Worm (Caenorhabditis elegans) whole organism, L4 larva: ENCODE data around the gene ampd-1.
A peak's percentile ranks its signal among the peaks of the same experiment; 100 is the strongest.

Experiments used
- F37D6.2 ChIP-seq: sonication (generic microtip); optimal IDR thresholded peaks from 2 replicates; lab custom pipeline; 2016; ENCODE audit warnings: mild to moderate bottlenecking, missing genetic modification characterization, missing compliant biosample characterization
- T20F7.1 ChIP-seq: fragments of 200-800 bp; sonication (Bioruptor generic); optimal IDR thresholded peaks from 2 replicates; lab custom pipeline; 2018; ENCODE audit warnings: mild to moderate bottlenecking, missing genetic modification characterization, missing compliant biosample characterization
- aha-1 ChIP-seq: fragments of 150-350 bp; peaks from one replicate; lab custom pipeline; 2014; ENCODE audit warnings: missing biosample characterization, missing genetic modification characterization
- ama-1 ChIP-seq: fragments of 150-350 bp; optimal IDR thresholded peaks from 2 replicates; lab custom pipeline; 2014; ENCODE audit warnings: inconsistent platforms, mixed read lengths
- arid-1 ChIP-seq: fragments of 200-800 bp; sonication (Bioruptor generic); conservative IDR thresholded peaks from 2 replicates; pipeline ENCODE4 v1.3.6; 2022; ENCODE audit warnings: missing genetic modification reagents, missing genetic modification characterization, missing compliant biosample characterization
- ceh-20 ChIP-seq: fragments of 200-800 bp; sonication (Bioruptor generic); IDR thresholded peaks from 2 replicates; pipeline ENCODE4 v1.3.6; 2022; ENCODE audit warnings: missing genetic modification reagents, missing genetic modification characterization, missing compliant biosample characterization
- ceh-44 ChIP-seq: fragments of 200-800 bp; sonication (Bioruptor generic); IDR thresholded peaks from 2 replicates; pipeline ENCODE4 v1.3.6; 2022; ENCODE audit warnings: missing genetic modification reagents, missing genetic modification characterization, missing compliant biosample characterization
- daf-16 ChIP-seq, 3 experiments: sonication (generic microtip); optimal IDR thresholded peaks; 2 replicates each; lab custom pipeline; 2016 to 2017; ENCODE audit warnings: missing genetic modification characterization in 3 of 3, missing genetic modification reagents in 3 of 3, mild to moderate bottlenecking in 2 of 3, missing compliant biosample characterization in 2 of 3, missing biosample characterization in 1 of 3, moderate library complexity in 1 of 3
- dmd-6 ChIP-seq: fragments of 200-800 bp; sonication (Bioruptor generic); IDR thresholded peaks from 2 replicates; pipeline ENCODE4 v1.3.6; 2022; ENCODE audit warnings: missing genetic modification reagents, missing genetic modification characterization, missing compliant biosample characterization
- dmd-9 ChIP-seq: fragments of 200-800 bp; sonication (Bioruptor generic); IDR thresholded peaks from 2 replicates; pipeline ENCODE4 v1.3.6; 2022; ENCODE audit warnings: missing genetic modification reagents, missing genetic modification characterization, missing compliant biosample characterization
- dpl-1 ChIP-seq: fragments of 150-350 bp; optimal IDR thresholded peaks from 2 replicates; lab custom pipeline; 2014; ENCODE audit warnings: missing biosample characterization, missing genetic modification reagents, missing genetic modification characterization
- dve-1 ChIP-seq: sonication (generic microtip); optimal IDR thresholded peaks from 2 replicates; lab custom pipeline; 2017; ENCODE audit warnings: antibody characterized with exemption, mild to moderate bottlenecking, missing genetic modification characterization, missing compliant biosample characterization; ENCODE audit not compliant: insufficient read depth
- egl-27 ChIP-seq: sonication (generic microtip); optimal IDR thresholded peaks from 3 replicates; lab custom pipeline; 2017; ENCODE audit warnings: missing biosample characterization, missing genetic modification reagents, missing genetic modification characterization
- egl-43 ChIP-seq: fragments of 200-800 bp; sonication (Bioruptor generic); IDR thresholded peaks from 2 replicates; pipeline ENCODE4 v1.3.6; 2022; ENCODE audit warnings: missing genetic modification reagents, missing genetic modification characterization, missing compliant biosample characterization
- gei-8 ChIP-seq: fragments of 200-800 bp; sonication (Bioruptor generic); optimal IDR thresholded peaks from 2 replicates; lab custom pipeline; 2018; ENCODE audit warnings: mild to moderate bottlenecking, missing genetic modification characterization, missing compliant biosample characterization
- hif-1 ChIP-seq, 2 experiments: sonication (generic microtip); optimal IDR thresholded peaks; 2 replicates each; lab custom pipeline; 2016 to 2017; ENCODE audit warnings: missing compliant biosample characterization in 2 of 2, missing genetic modification characterization in 2 of 2, missing genetic modification reagents in 2 of 2, missing genotype in 2 of 2, mild to moderate bottlenecking in 1 of 2
- hlh-11 ChIP-seq: fragments of 200-800 bp; sonication (Bioruptor generic); optimal IDR thresholded peaks from 2 replicates; lab custom pipeline; 2018; ENCODE audit warnings: mild to moderate bottlenecking, missing genetic modification characterization, missing compliant biosample characterization
- hmg-1.1 ChIP-seq: fragments of 200-800 bp; sonication (Bioruptor generic); IDR thresholded peaks from 2 replicates; pipeline ENCODE4 v1.3.6; 2022; ENCODE audit warnings: missing genetic modification reagents, missing genetic modification characterization, missing compliant biosample characterization
- lin-1 ChIP-seq: fragments of 200-800 bp; sonication (Bioruptor generic); IDR thresholded peaks from 2 replicates; pipeline ENCODE4 v1.3.6; 2022; ENCODE audit warnings: missing genetic modification reagents, missing genetic modification characterization, missing compliant biosample characterization
- lin-38 ChIP-seq: fragments of 200-800 bp; sonication (Bioruptor generic); IDR thresholded peaks from 2 replicates; pipeline ENCODE4 v1.3.6; 2022; ENCODE audit warnings: missing genetic modification reagents, missing genetic modification characterization, missing compliant biosample characterization
- madf-5 ChIP-seq, 2 experiments: fragments of 200-800 bp; sonication (Bioruptor generic); IDR thresholded peaks; 2 replicates each; pipeline ENCODE4 v1.3.6; 2022; ENCODE audit warnings: missing compliant biosample characterization in 2 of 2, missing genetic modification characterization in 2 of 2
- madf-9 ChIP-seq: fragments of 200-800 bp; sonication (Bioruptor generic); conservative IDR thresholded peaks from 2 replicates; pipeline ENCODE4 v1.3.6; 2022; ENCODE audit warnings: missing genetic modification reagents, missing genetic modification characterization, missing compliant biosample characterization
- mdl-1 ChIP-seq, 2 experiments: fragments of 150-350 bp in 1 of 2; sonication (generic microtip) in 1 of 2; optimal IDR thresholded peaks; 2 replicates each; lab custom pipeline; 2014 to 2017; ENCODE audit warnings: missing biosample characterization in 2 of 2, missing genetic modification characterization in 2 of 2
- mdt-29 ChIP-seq: fragments of 200-800 bp; sonication (Bioruptor generic); IDR thresholded peaks from 2 replicates; pipeline ENCODE4 v1.3.6; 2022; ENCODE audit warnings: missing genetic modification reagents, missing genetic modification characterization, missing compliant biosample characterization
- mep-1 ChIP-seq: fragments of 150-350 bp; sonication (generic microtip); optimal IDR thresholded peaks from 3 replicates; lab custom pipeline; 2014; ENCODE audit warnings: missing biosample characterization, missing genetic modification characterization
- mes-2 ChIP-seq: sonication (generic microtip); optimal IDR thresholded peaks from 2 replicates; lab custom pipeline; 2016; ENCODE audit warnings: missing genotype, mild to moderate bottlenecking, missing genetic modification characterization, missing compliant biosample characterization; ENCODE audit not compliant: poor library complexity, severe bottlenecking
- nhr-10 ChIP-seq: fragments of 150-350 bp; optimal IDR thresholded peaks from 2 replicates; lab custom pipeline; 2014; ENCODE audit warnings: missing biosample characterization, missing genetic modification characterization
- nhr-102 ChIP-seq: sonication (generic microtip); optimal IDR thresholded peaks from 2 replicates; lab custom pipeline; 2016; ENCODE audit warnings: mild to moderate bottlenecking, missing genetic modification characterization, moderate library complexity, missing compliant biosample characterization
- nhr-11 ChIP-seq: fragments of 150-350 bp; optimal IDR thresholded peaks from 2 replicates; lab custom pipeline; 2014; ENCODE audit warnings: missing biosample characterization, missing genetic modification characterization
- nhr-237 ChIP-seq: sonication (generic microtip); optimal IDR thresholded peaks from 2 replicates; lab custom pipeline; 2017; ENCODE audit warnings: missing biosample characterization, missing genetic modification characterization
- nhr-25 ChIP-seq: sonication (generic microtip); optimal IDR thresholded peaks from 2 replicates; lab custom pipeline; 2017; ENCODE audit warnings: missing genetic modification characterization, mild to moderate bottlenecking, missing compliant biosample characterization, antibody characterized with exemption, moderate library complexity, borderline replicate concordance; ENCODE audit not compliant: insufficient read depth
- nhr-28 ChIP-seq: fragments of 150-350 bp; optimal IDR thresholded peaks from 2 replicates; lab custom pipeline; 2014; ENCODE audit warnings: missing biosample characterization, missing genetic modification characterization
- nhr-41 ChIP-seq: fragments of 200-800 bp; sonication (Bioruptor generic); IDR thresholded peaks from 2 replicates; pipeline ENCODE4 v1.3.6; 2022; ENCODE audit warnings: missing genetic modification reagents, missing genetic modification characterization, missing compliant biosample characterization
- nhr-42 ChIP-seq: fragments of 200-800 bp; sonication (Bioruptor generic); IDR thresholded peaks from 2 replicates; pipeline ENCODE4 v1.3.6; 2022; ENCODE audit warnings: missing genetic modification characterization, missing compliant biosample characterization
- nhr-6 ChIP-seq: fragments of 150-350 bp; optimal IDR thresholded peaks from 2 replicates; lab custom pipeline; 2014; ENCODE audit warnings: missing biosample characterization, missing genetic modification characterization
- nhr-77 ChIP-seq: fragments of 150-350 bp; optimal IDR thresholded peaks from 2 replicates; lab custom pipeline; 2014; ENCODE audit warnings: missing biosample characterization, missing genetic modification characterization
- php-3 ChIP-seq: fragments of 200-800 bp; sonication (Bioruptor generic); IDR thresholded peaks from 2 replicates; pipeline ENCODE4 v1.3.6; 2022; ENCODE audit warnings: missing genetic modification reagents, missing genetic modification characterization, missing compliant biosample characterization
- pqm-1 ChIP-seq: sonication (generic microtip); optimal IDR thresholded peaks from 2 replicates; lab custom pipeline; 2017; ENCODE audit warnings: missing biosample characterization, missing genetic modification characterization
- set-16 ChIP-seq: fragments of 200-800 bp; sonication (Bioruptor generic); IDR thresholded peaks from 2 replicates; pipeline ENCODE4 v1.3.6; 2022; ENCODE audit warnings: missing genetic modification reagents, missing genetic modification characterization, missing compliant biosample characterization
- skn-1 ChIP-seq: fragments of 150-350 bp; optimal IDR thresholded peaks from 2 replicates; lab custom pipeline; 2014; ENCODE audit warnings: missing biosample characterization, missing genetic modification characterization
- snpc-4 ChIP-seq: fragments of 150-350 bp; optimal IDR thresholded peaks from 2 replicates; lab custom pipeline; 2014; ENCODE audit warnings: missing biosample characterization, missing genetic modification characterization
- spr-1 ChIP-seq: sonication (generic microtip); optimal IDR thresholded peaks from 2 replicates; lab custom pipeline; 2016; ENCODE audit warnings: mild to moderate bottlenecking, missing genetic modification characterization, missing compliant biosample characterization
- tag-97 ChIP-seq: fragments of 200-800 bp; sonication (Bioruptor generic); IDR thresholded peaks from 2 replicates; pipeline ENCODE4 v1.3.6; 2022; ENCODE audit warnings: missing genetic modification characterization, missing compliant biosample characterization
- unc-62 ChIP-seq, 3 experiments: fragments of 150-350 bp in 1 of 3; sonication (generic microtip); optimal IDR thresholded peaks in 2 of 3; peaks in 1 of 3; 1 replicate in 1 of 3; 2 replicates in 2 of 3; lab custom pipeline; 2014 to 2017; ENCODE audit warnings: missing biosample characterization in 3 of 3, missing genetic modification characterization in 3 of 3, missing genetic modification reagents in 3 of 3, missing genotype in 1 of 3
- zfp-3 ChIP-seq: fragments of 200-800 bp; sonication (Bioruptor generic); conservative IDR thresholded peaks from 2 replicates; pipeline ENCODE4 v1.3.6; 2022; ENCODE audit warnings: missing genetic modification reagents, missing genetic modification characterization, missing compliant biosample characterization
- zip-11 ChIP-seq: fragments of 200-800 bp; sonication (Bioruptor generic); IDR thresholded peaks from 2 replicates; pipeline ENCODE4 v1.3.6; 2022; ENCODE audit warnings: missing genetic modification characterization, missing compliant biosample characterization
- ztf-11 ChIP-seq: fragments of 150-350 bp; optimal IDR thresholded peaks from 2 replicates; lab custom pipeline; 2014; ENCODE audit warnings: missing biosample characterization, missing genetic modification characterization
- ztf-7 ChIP-seq: fragments of 150-350 bp; optimal IDR thresholded peaks from 2 replicates; lab custom pipeline; 2014; ENCODE audit warnings: missing biosample characterization, missing genetic modification characterization

Gene ampd-1

DNA sequence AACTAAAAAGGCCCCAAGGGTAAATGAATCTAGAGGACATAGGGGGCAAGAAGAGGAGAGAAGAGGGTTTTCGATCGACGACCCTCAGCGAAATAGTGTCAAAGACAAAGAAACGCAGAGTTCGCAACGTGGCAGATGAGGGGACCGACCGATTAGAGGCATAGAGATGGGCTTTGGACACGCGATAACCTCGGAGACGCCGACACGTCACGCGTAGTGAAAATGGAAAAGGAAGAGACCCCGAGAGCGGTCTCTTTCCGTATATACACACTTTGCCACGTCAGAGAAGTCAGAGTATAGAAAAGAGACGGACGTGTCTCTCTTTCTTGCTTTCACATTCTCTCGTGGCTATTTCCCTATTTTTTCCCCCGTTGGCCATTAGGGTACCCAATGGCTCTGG, 21.6 kb upstream of the ampd-1 start (continued):
- TF ChIP-seq ztf-11 (no peak), mdt-29 (GFP tag; lab: Robert Waterston, UW) (no peak), zfp-3 (GFP tag; lab: Robert Waterston, UW) (0 out of 2 replicates have a peak, but pooled peaks have one; percentile 47), arid-1 (no peak), dpl-1 (GFP tag; lab: Kevin White, UChicago) (peak; percentile 31), tag-97 (GFP tag; lab: Robert Waterston, UW) (no peak)
- TF ChIP-seq, all 104 proteins: peak for 38

DNA sequence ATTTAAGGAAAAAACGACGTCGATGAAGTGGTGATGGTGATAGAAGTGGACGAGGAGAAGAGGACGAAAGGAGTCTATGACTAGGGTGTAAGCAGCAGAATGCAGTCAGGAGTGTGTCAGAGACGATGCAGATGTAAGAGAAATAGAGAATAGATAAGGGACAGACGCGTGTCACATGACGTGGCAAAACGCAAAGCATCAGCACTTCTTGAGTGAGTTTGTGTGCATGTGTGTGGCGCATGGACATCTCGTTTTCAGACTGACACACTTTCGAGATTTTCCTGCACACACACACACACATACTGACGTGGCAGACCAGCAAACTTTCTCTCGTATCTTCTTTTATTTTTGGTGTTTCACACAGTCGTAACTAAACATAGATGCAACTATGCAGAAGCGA, 20.7 kb upstream of the ampd-1 start:
- no peak for TF ChIP-seq ceh-44
- TF ChIP-seq nhr-6 (tag; lab: Kevin White, UChicago): peak; percentile 42
- TF ChIP-seq egl-27: no peak
- TF ChIP-seq ceh-20 (GFP tag; lab: Robert Waterston, UW): peak; percentile 80; the same call in 1 of the 2 replicates
- TF ChIP-seq nhr-28 (tag; lab: Kevin White, UChicago): peak; percentile 81
- peak; percentile 97 for TF ChIP-seq dmd-6 (GFP tag; lab: Robert Waterston, UW)
- peak; percentile 68 for TF ChIP-seq nhr-102 (tag; lab: Kevin White, UChicago)
- TF ChIP-seq gei-8 (GFP tag; lab: Kevin White, UChicago): peak; percentile 28
- TF ChIP-seq zfp-3 (GFP tag; lab: Robert Waterston, UW): 0 out of 2 replicates have a peak, but pooled peaks have one; percentile 34
- peak; percentile 71; the same call in 1 of the 2 replicates for TF ChIP-seq lin-1
- TF ChIP-seq nhr-77 (tag; lab: Kevin White, UChicago): peak; percentile 61
- peak; percentile 53 to 79 for TF ChIP-seq mdl-1 (tag; optimal IDR thresholded peaks at IDR 0.05; lab: Kevin White, UChicago)
- peak; percentile 15 for TF ChIP-seq mes-2
- TF ChIP-seq nhr-42 (GFP tag; lab: Robert Waterston, UW): peak; percentile 57; the same call in 1 of the 2 replicates
- TF ChIP-seq nhr-11: peak; percentile 58
- TF ChIP-seq pqm-1 (tag; lab: Kevin White, UChicago): peak; percentile 57
- no peak for TF ChIP-seq zip-11 (GFP tag; lab: Robert Waterston, UW)
- TF ChIP-seq set-16: peak; percentile 29; the same call in 1 of the 2 replicates
- TF ChIP-seq spr-1 (tag; lab: Kevin White, UChicago): peak; percentile 62
- TF ChIP-seq unc-62 (GFP tag; optimal IDR thresholded peaks at IDR 0.05 in 1 of 2; lab: Kevin White, UChicago): peak in 1 of 2 experiments; percentile 67
- TF ChIP-seq unc-62 (tag; optimal IDR thresholded peaks at IDR 0.05; lab: Kevin White, UChicago): no peak
- TF ChIP-seq hif-1 (tag; optimal IDR thresholded peaks at IDR 0.05; lab: Kevin White, UChicago): peak in 1 of 2 experiments; percentile 65
- peak; percentile 54 for TF ChIP-seq lin-38
- peak; percentile 95 for TF ChIP-seq hlh-11 (tag; lab: Kevin White, UChicago)
- TF ChIP-seq dmd-9 (GFP tag; lab: Robert Waterston, UW): no peak
- no peak for TF ChIP-seq nhr-237
- peak; percentile 65 for TF ChIP-seq T20F7.1
- no peak for TF ChIP-seq madf-5 (GFP tag; IDR thresholded peaks at IDR 0.05; lab: Robert Waterston, UW)
- TF ChIP-seq skn-1: no peak
- TF ChIP-seq php-3 (GFP tag; lab: Robert Waterston, UW): peak; percentile 27; the same call in 1 of the 2 replicates
- peak; percentile 67 for TF ChIP-seq hmg-1.1 (GFP tag; lab: Robert Waterston, UW)
- TF ChIP-seq snpc-4 (tag; lab: Kevin White, UChicago): no peak
- TF ChIP-seq aha-1 (tag; lab: Kevin White, UChicago): peak; percentile 98
- TF ChIP-seq ztf-7: peak; percentile 5
- peak; percentile 7 for TF ChIP-seq ama-1 (lab: Kevin White, UChicago)
- peak; percentile 78 for TF ChIP-seq dve-1 (tag; lab: Kevin White, UChicago)
- no peak for TF ChIP-seq nhr-41 (GFP tag; lab: Robert Waterston, UW)
- peak; percentile 55; the same call in 1 of the 2 replicates for TF ChIP-seq madf-9 (GFP tag; lab: Robert Waterston, UW)
- peak in 1 of 2 experiments; percentile 65 for TF ChIP-seq daf-16 (GFP tag; optimal IDR thresholded peaks at IDR 0.05; lab: Kevin White, UChicago)
- peak; percentile 87 for TF ChIP-seq daf-16 (tag; optimal IDR thresholded peaks at IDR 0.05; lab: Kevin White, UChicago)
- TF ChIP-seq mep-1: peak; percentile 65
- TF ChIP-seq nhr-10 (tag; lab: Kevin White, UChicago): peak; percentile 20
- peak; percentile 49 for TF ChIP-seq nhr-25 (tag; lab: Kevin White, UChicago)
- peak; percentile 61; the same call in 1 of the 2 replicates for TF ChIP-seq egl-43 (GFP tag; lab: Robert Waterston, UW)
- peak; percentile 2 for TF ChIP-seq F37D6.2
